Worm (Caenorhabditis elegans): Measurements from ENCODE around the gene wrk-1.

- TF ChIP-seq ceh-36 (tag; optimal IDR thresholded peaks at IDR 0.05) = peak; percentile 87
- TF ChIP-seq hnd-1 (tag; optimal IDR thresholded peaks at IDR 0.05) = peak; percentile 70
These were observed 6.1 kb downstream of the wrk-1 start for ce11 chrX:8386068-8386851.

All from whole organism, early embryonic.